Fruit fly (Drosophila melanogaster): ENCODE measurements around the gene axo.
A peak's percentile ranks its signal among the peaks of the same experiment; 100 is the strongest.

Gene axo

DNA sequence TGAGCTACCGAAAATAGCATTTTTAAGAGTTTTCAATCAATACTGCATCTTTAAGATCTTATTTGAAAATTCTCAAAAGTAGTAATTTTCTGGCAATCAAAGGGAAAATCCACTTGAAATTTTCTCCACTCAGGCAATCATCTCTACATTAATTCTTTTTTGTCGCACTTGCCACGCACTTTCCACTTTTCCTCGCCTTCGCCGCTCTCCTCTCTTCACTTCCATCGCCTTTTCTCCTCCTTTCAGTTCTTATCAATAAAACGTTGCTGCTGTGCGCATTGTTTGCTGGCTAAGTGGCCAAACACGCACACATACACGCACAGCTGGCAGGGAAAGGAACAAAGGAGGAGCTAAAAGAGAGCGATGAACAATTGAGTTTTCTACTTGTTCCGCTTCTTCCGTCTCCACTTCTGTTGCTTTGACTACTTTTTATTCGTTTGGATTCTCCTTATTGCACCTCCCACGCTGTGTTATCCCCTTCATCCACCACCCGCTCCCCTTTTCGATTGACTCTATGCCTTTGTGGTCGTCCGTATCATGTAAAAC lies 64.0 kb downstream of the axo start:
- TF ChIP-seq CG33017 (tag; optimal IDR thresholded peaks at IDR 0.05) (no peak), tj (GFP tag; optimal IDR thresholded peaks at IDR 0.05) (no peak), Crg-1 (GFP tag; optimal IDR thresholded peaks at IDR 0.05) (no peak), CG11617 (GFP tag; optimal IDR thresholded peaks at IDR 0.05) (no peak), pad (GFP tag; optimal IDR thresholded peaks at IDR 0.05) (no peak), CG7045 (GFP tag; optimal IDR thresholded peaks at IDR 0.05) (no peak), toe (GFP tag; optimal IDR thresholded peaks at IDR 0.05) (no peak), cic (GFP tag; optimal IDR thresholded peaks at IDR 0.05) (no peak), CG1620 (GFP tag; optimal IDR thresholded peaks at IDR 0.05) (no peak), CG14711 (tag; optimal IDR thresholded peaks at IDR 0.05) (no peak), cnc (optimal IDR thresholded peaks at IDR 0.05) (no peak), Clk (GFP tag; optimal IDR thresholded peaks at IDR 0.05) (no peak), ovo (GFP tag; optimal IDR thresholded peaks at IDR 0.05) (no peak), bab1 (GFP tag; optimal IDR thresholded peaks at IDR 0.05) (no peak), CG12768 (GFP tag; optimal IDR thresholded peaks at IDR 0.05) (no peak), Hr96 (GFP tag; optimal IDR thresholded peaks at IDR 0.05) (no peak), Mnt (GFP tag; optimal IDR thresholded peaks at IDR 0.05) (no peak), kay (GFP tag; ENCODE audit: borderline replicate concordance) (no peak), CG7101 (tag; optimal IDR thresholded peaks at IDR 0.05) (no peak), CG5204 (GFP tag; optimal IDR thresholded peaks at IDR 0.05) (no peak)

DNA sequence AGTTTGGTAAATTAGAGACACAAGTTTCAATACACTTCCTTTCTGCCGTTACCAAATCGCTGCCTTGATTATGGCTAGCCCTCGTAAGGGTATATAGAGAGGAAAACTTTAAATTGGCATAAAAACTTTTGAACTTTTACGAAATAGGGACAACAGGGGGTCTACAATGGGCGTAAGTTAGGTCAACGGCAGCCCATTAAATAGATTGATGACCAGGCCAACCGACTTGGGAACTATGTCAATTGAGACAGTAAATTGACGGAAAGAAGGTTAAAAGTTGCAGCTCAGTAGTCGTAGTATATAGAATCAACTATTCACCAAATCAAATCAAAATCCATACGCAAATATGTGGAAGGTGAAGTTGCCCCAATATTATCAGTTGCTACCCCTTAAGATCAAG lies 66.2 kb downstream of the axo start, which contains the start of gene CG32246:
Gene CG32246 (plus strand): TSS at position 301 of the 400 bp plus-strand sequence.
- TF ChIP-seq tj (GFP tag; optimal IDR thresholded peaks at IDR 0.05): no peak
- no peak for TF ChIP-seq kay (GFP tag; ENCODE audit: borderline replicate concordance)

DNA sequence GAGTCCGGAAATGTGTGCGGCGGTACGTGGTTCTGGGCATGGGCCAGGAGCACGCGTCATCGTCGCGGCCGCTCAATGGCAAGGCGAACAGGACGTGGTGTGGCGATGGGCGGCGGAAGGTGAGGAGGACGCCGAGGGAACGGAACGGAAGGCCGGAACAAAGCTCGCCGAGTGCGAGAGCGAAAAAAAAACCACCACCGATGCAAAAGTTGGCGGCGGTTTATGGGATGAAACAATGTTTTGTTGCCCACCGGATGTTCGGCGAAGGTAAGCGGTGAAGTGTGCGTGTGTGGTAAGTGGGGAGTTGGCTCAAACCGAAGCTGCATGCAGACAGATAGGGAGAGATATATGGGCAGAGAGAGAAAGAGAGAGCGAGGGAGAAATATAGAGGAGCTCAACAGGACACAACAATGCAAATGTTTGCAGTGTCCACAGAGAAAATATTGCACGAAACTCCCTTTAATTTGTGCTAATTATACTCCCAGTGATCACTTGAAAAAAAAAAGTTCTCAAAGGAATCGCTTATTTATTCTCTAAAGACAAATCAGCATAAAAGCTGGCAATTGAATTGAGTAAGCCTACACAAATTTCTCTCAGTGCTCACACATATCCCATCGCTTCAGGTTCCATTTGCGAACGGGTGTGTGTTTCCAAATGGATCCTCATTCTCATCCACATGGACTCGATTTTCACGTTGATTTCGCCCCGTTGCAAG lies 67.5 kb downstream of the axo start:
- TF ChIP-seq cnc (optimal IDR thresholded peaks at IDR 0.05): no peak
- TF ChIP-seq toe (GFP tag; optimal IDR thresholded peaks at IDR 0.05): no peak
- no peak for TF ChIP-seq CG12768 (GFP tag; optimal IDR thresholded peaks at IDR 0.05)
- TF ChIP-seq CG14711 (tag; optimal IDR thresholded peaks at IDR 0.05): no peak
- no peak for TF ChIP-seq ovo (GFP tag; optimal IDR thresholded peaks at IDR 0.05)

DNA sequence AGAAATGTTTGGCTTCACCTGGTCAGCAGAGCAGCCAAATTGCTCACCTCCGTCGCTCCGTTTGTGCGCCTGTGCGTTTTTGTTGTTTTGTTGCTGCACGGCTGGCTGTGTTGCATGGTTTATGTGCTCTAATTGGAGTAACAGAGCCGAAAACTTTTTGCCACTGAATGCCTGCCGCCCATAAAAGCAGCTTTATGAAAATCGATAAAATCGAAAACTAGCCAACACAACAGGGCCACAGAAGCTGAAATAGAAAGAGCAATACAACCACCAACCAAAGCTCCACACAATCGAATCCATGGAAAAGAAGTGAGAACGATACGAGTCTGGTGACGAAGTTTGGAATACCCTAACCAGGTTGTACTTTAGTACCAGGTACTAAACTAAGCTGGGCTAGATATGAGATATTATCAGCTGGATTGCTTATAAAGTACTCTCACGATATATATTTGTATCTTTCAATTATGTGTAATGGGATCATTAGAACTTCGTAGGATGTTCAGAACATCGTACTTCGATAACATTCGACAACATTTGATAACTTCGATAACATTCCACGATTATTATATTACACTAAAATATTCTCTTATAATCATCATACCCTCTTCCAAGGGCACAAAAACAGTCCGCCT lies 68.1 kb downstream of the axo start:
- TF ChIP-seq Clk (GFP tag; optimal IDR thresholded peaks at IDR 0.05) (no peak), CG14711 (tag; optimal IDR thresholded peaks at IDR 0.05) (no peak), Hr96 (GFP tag; optimal IDR thresholded peaks at IDR 0.05) (no peak), bab1 (GFP tag; optimal IDR thresholded peaks at IDR 0.05) (no peak), kay (GFP tag; ENCODE audit: borderline replicate concordance) (no peak), CG1620 (GFP tag; optimal IDR thresholded peaks at IDR 0.05) (no peak), ovo (GFP tag; optimal IDR thresholded peaks at IDR 0.05) (no peak)

DNA sequence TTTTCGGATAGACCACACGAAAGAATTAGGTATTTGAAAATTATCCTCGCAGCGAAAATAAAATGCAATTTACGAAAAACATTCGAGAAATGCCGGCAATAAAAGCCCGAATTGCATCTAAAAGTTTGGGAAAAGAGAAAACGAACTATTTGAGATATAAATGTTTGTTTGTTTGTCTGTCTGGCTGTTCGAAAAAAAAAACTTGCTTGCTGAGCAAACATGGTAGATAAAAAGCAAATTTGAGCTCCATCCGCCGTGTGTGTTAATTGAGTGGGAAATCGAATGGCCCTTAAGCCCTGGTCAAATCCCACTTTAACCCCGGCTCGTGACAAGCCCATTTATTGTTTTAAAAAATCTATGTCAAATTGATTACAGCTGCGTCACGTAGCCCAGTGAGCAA lies 72.1 kb downstream of the axo start:
- TF ChIP-seq CG1620 (GFP tag; optimal IDR thresholded peaks at IDR 0.05) (no peak), ovo (GFP tag; optimal IDR thresholded peaks at IDR 0.05) (no peak), CG7101 (tag; optimal IDR thresholded peaks at IDR 0.05) (no peak), Crg-1 (GFP tag; optimal IDR thresholded peaks at IDR 0.05) (no peak), CG33017 (tag; optimal IDR thresholded peaks at IDR 0.05) (no peak), CG7045 (GFP tag; optimal IDR thresholded peaks at IDR 0.05) (no peak), pad (GFP tag; optimal IDR thresholded peaks at IDR 0.05) (no peak), tj (GFP tag; optimal IDR thresholded peaks at IDR 0.05) (no peak), CG12768 (GFP tag; optimal IDR thresholded peaks at IDR 0.05) (no peak), CG11617 (GFP tag; optimal IDR thresholded peaks at IDR 0.05) (no peak), CG14711 (tag; optimal IDR thresholded peaks at IDR 0.05) (no peak), Mnt (GFP tag; optimal IDR thresholded peaks at IDR 0.05) (no peak), Hr96 (GFP tag; optimal IDR thresholded peaks at IDR 0.05) (no peak), CG5204 (GFP tag; optimal IDR thresholded peaks at IDR 0.05) (no peak), toe (GFP tag; optimal IDR thresholded peaks at IDR 0.05) (no peak)

DNA sequence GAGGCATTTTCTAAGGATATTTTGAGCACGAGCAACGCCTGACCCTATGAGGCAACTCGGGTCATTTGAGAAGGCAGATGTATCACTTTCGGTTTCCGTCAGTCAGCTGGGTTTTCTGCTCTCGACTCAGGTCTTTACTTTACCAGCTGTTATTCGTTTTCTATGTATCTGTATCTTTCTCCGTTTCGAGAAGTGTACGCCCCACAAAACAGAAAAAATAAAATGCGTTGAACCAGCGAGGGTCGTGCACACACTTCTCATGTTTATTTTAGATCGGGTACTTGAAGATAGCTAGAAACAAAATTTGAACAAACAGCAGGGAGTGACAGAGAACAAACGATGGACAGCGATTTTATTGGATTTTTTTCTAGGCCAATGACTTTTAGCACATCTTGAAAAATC lies 73.3 kb downstream of the axo start:
- TF ChIP-seq CG11617 (GFP tag; optimal IDR thresholded peaks at IDR 0.05) (no peak), CG1620 (GFP tag; optimal IDR thresholded peaks at IDR 0.05) (no peak), toe (GFP tag; optimal IDR thresholded peaks at IDR 0.05) (no peak), ovo (GFP tag; optimal IDR thresholded peaks at IDR 0.05) (no peak), CG7045 (GFP tag; optimal IDR thresholded peaks at IDR 0.05) (no peak), CG12768 (GFP tag; optimal IDR thresholded peaks at IDR 0.05) (no peak)

DNA sequence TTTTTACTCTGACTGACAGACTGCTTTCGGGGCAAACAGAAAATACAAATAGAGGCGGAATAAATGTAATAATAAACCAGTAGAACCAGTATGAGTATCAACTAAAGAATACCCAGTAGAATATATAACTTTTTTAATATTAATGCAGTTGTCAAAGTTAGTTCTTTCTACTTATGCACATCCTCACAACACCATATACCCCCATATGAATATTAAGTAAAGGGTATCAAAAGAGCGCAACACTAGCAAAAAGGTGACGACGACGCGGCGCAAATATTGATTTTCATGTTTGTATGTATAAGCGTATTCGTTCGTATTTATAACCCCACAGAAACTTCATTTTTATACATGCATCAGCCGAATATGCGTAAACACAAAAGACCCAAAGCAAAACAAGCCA lies 74.0 kb downstream of the axo start:
- no peak for TF ChIP-seq ovo (GFP tag; optimal IDR thresholded peaks at IDR 0.05)
- TF ChIP-seq CG7045 (GFP tag; optimal IDR thresholded peaks at IDR 0.05): peak; percentile 40
- TF ChIP-seq CG11617 (GFP tag; optimal IDR thresholded peaks at IDR 0.05): peak; percentile 57
- peak; percentile 83 for TF ChIP-seq bab1 (GFP tag; optimal IDR thresholded peaks at IDR 0.05)
- TF ChIP-seq Mnt (GFP tag; optimal IDR thresholded peaks at IDR 0.05): peak; percentile 21
- no peak for TF ChIP-seq Crg-1 (GFP tag; optimal IDR thresholded peaks at IDR 0.05)
- peak; percentile 54 for TF ChIP-seq pad (GFP tag; optimal IDR thresholded peaks at IDR 0.05)
- TF ChIP-seq Hr96 (GFP tag; optimal IDR thresholded peaks at IDR 0.05): no peak
- no peak for TF ChIP-seq CG1620 (GFP tag; optimal IDR thresholded peaks at IDR 0.05)
- peak; percentile 49 for TF ChIP-seq tj (GFP tag; optimal IDR thresholded peaks at IDR 0.05)
- peak; percentile 75 for TF ChIP-seq CG33017 (tag; optimal IDR thresholded peaks at IDR 0.05)
- TF ChIP-seq kay (GFP tag; ENCODE audit: borderline replicate concordance): peak; percentile 53
- peak; percentile 55 for TF ChIP-seq cic (GFP tag; optimal IDR thresholded peaks at IDR 0.05)
- TF ChIP-seq CG7101 (tag; optimal IDR thresholded peaks at IDR 0.05): peak; percentile 74
- no peak for TF ChIP-seq cnc (optimal IDR thresholded peaks at IDR 0.05)
- no peak for TF ChIP-seq Clk (GFP tag; optimal IDR thresholded peaks at IDR 0.05)
- peak; percentile 76 for TF ChIP-seq CG12768 (GFP tag; optimal IDR thresholded peaks at IDR 0.05)
- TF ChIP-seq toe (GFP tag; optimal IDR thresholded peaks at IDR 0.05): no peak
- TF ChIP-seq CG14711 (tag; optimal IDR thresholded peaks at IDR 0.05): peak; percentile 78
- no peak for TF ChIP-seq CG5204 (GFP tag; optimal IDR thresholded peaks at IDR 0.05)

Data from whole organism, adult.